Fruit fly (Drosophila melanogaster): ENCODE data around the gene CG13245.
A peak's percentile ranks its signal among the peaks of the same experiment; 100 is the strongest.

Gene CG13245

DNA sequence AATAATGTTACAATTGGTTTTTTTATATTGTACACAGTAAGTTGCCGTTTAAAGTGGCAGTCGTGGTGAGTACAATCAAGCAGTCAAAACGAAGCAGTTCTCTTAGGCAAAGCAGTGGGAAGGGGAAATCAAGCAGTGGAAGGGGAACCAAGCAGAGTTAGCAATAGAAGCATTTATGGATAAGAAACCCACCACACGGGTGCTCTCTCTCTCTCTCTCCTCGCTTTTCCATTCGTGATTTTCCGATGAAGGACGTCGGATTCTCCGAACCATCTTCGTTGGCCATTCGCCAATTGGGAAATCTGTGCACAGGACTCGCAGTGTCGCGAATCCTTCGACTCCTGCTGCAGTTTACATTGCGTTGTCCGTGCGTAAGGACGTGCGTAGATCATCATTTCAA lies 45.5 kb downstream of the CG13245 start, which contains the start of gene beat-Ia (continued):
- TF ChIP-seq Dek (tag; optimal IDR thresholded peaks at IDR 0.05), result no peak
- peak; percentile 51; the same call in 1 of the 2 replicates for TF ChIP-seq ato (GFP tag; IDR thresholded peaks at IDR 0.05; ENCODE audit: partially characterized antibody)
- TF ChIP-seq ind (GFP tag; optimal IDR thresholded peaks at IDR 0.05), result no peak
- no peak for TF ChIP-seq CG3163 (GFP tag; optimal IDR thresholded peaks at IDR 0.05)
- no peak for TF ChIP-seq pfk (GFP tag; optimal IDR thresholded peaks at IDR 0.05)
- no peak for TF ChIP-seq CG3995 (GFP tag; optimal IDR thresholded peaks at IDR 0.05)
- TF ChIP-seq CG12219 (GFP tag; optimal IDR thresholded peaks at IDR 0.05), result no peak
- peak; percentile 42; the same call in 1 of the 3 replicates for TF ChIP-seq CG16813 (GFP tag; IDR thresholded peaks at IDR 0.05; ENCODE audit: partially characterized antibody)
- TF ChIP-seq CG11093 (GFP tag; IDR thresholded peaks at IDR 0.05), result no peak
- TF ChIP-seq CG11398 (GFP tag; optimal IDR thresholded peaks at IDR 0.05), result no peak
- TF ChIP-seq Blimp-1 (GFP tag; optimal IDR thresholded peaks at IDR 0.05), result no peak
- TF ChIP-seq CG14441 (GFP tag; IDR thresholded peaks at IDR 0.05), result no peak
- no peak for TF ChIP-seq CG10366 (GFP tag; IDR thresholded peaks at IDR 0.05)
- TF ChIP-seq CG31388 (GFP tag; optimal IDR thresholded peaks at IDR 0.05), result no peak
- no peak for TF ChIP-seq CG10321 (GFP tag; IDR thresholded peaks at IDR 0.05)
- no peak for TF ChIP-seq CG15269 (tag; optimal IDR thresholded peaks at IDR 0.05)
- TF ChIP-seq cg (GFP tag; optimal IDR thresholded peaks at IDR 0.05), result no peak
- TF ChIP-seq Ssrp (tag; optimal IDR thresholded peaks at IDR 0.05), result no peak
- peak; percentile 76 for TF ChIP-seq kah (GFP tag; optimal IDR thresholded peaks at IDR 0.05)
- peak in 1 of 2 experiments; percentile 69 for TF ChIP-seq insv (GFP tag; optimal IDR thresholded peaks at IDR 0.05)
- no peak for TF ChIP-seq sisA (GFP tag; IDR thresholded peaks at IDR 0.05)
- TF ChIP-seq ara (GFP tag; IDR thresholded peaks at IDR 0.05), result no peak; the same call in 1 of the 2 replicates
- TF ChIP-seq HmgZ (tag; optimal IDR thresholded peaks at IDR 0.05), result no peak
- TF ChIP-seq grn (GFP tag; optimal IDR thresholded peaks at IDR 0.05), result no peak
- TF ChIP-seq ken (GFP tag; IDR thresholded peaks at IDR 0.05), result no peak
- no peak for TF ChIP-seq CG7357 (GFP tag; IDR thresholded peaks at IDR 0.05)
- 0 out of 2 replicates have a peak, but pooled peaks have one; percentile 9 for TF ChIP-seq CG10959 (GFP tag; IDR thresholded peaks at IDR 0.05)
- no peak for TF ChIP-seq fd3F (GFP tag; optimal IDR thresholded peaks at IDR 0.05)
- TF ChIP-seq CG7786 (GFP tag; optimal IDR thresholded peaks at IDR 0.05), result no peak
- no peak for TF ChIP-seq NC2β (GFP tag; optimal IDR thresholded peaks at IDR 0.05)
- TF ChIP-seq crc (GFP tag; optimal IDR thresholded peaks at IDR 0.05), result no peak
- no peak for TF ChIP-seq CG9797 (GFP tag; optimal IDR thresholded peaks at IDR 0.05)
- no peak for TF ChIP-seq MTF-1 (GFP tag; optimal IDR thresholded peaks at IDR 0.05; ENCODE audit: borderline replicate concordance)
- no peak for TF ChIP-seq otp (GFP tag; IDR thresholded peaks at IDR 0.05)
- TF ChIP-seq Pdp1 (GFP tag; optimal IDR thresholded peaks at IDR 0.05), result no peak
- TF ChIP-seq CG42726 (GFP tag; IDR thresholded peaks at IDR 0.05; ENCODE audit: partially characterized antibody), result peak; percentile 61; the same call in 1 of the 2 replicates
- no peak for TF ChIP-seq Fer3 (tag; optimal IDR thresholded peaks at IDR 0.05)
- TF ChIP-seq CG8290 (GFP tag; optimal IDR thresholded peaks at IDR 0.05), result peak; percentile 75
- TF ChIP-seq CG8290 (tag; optimal IDR thresholded peaks at IDR 0.05), result peak; percentile 37 to 59
- TF ChIP-seq Hand (GFP tag; optimal IDR thresholded peaks at IDR 0.05), result no peak
- TF ChIP-seq cwo (GFP tag; optimal IDR thresholded peaks at IDR 0.05), result no peak
- TF ChIP-seq CG17359 (tag; optimal IDR thresholded peaks at IDR 0.05), result no peak
- TF ChIP-seq gro (GFP tag; optimal IDR thresholded peaks at IDR 0.05), result no peak
- TF ChIP-seq CG7372 (GFP tag; IDR thresholded peaks at IDR 0.05), result no peak
- TF ChIP-seq Med (GFP tag), result no peak
- peak; percentile 9 for TF ChIP-seq CG15479 (GFP tag; optimal IDR thresholded peaks at IDR 0.05)
- no peak for TF ChIP-seq Atf-2 (GFP tag; optimal IDR thresholded peaks at IDR 0.05)
- no peak for TF ChIP-seq bab2 (GFP tag; optimal IDR thresholded peaks at IDR 0.05)
- no peak for TF ChIP-seq wek (GFP tag; optimal IDR thresholded peaks at IDR 0.05)
- TF ChIP-seq CG1647 (GFP tag; optimal IDR thresholded peaks at IDR 0.05), result no peak
- TF ChIP-seq twi (tag; optimal IDR thresholded peaks at IDR 0.05), result no peak
